Worm (Caenorhabditis elegans): Measurements from ENCODE around the gene F55C12.19.

- TF ChIP-seq nhr-47 (tag; optimal IDR thresholded peaks at IDR 0.05) (no peak), ceh-82 (tag; optimal IDR thresholded peaks at IDR 0.05) (no peak), vab-15 (tag; optimal IDR thresholded peaks at IDR 0.05) (no peak), zag-1 (tag; optimal IDR thresholded peaks at IDR 0.05) (no peak), lin-15B (tag; optimal IDR thresholded peaks at IDR 0.05) (no peak), unc-86 (tag; optimal IDR thresholded peaks at IDR 0.05) (no peak), blmp-1 (tag; optimal IDR thresholded peaks at IDR 0.05) (no peak), ceh-8 (GFP tag; optimal IDR thresholded peaks at IDR 0.05) (no peak), hlh-4 (tag; optimal IDR thresholded peaks at IDR 0.05) (no peak), tbx-2 (tag; optimal IDR thresholded peaks at IDR 0.05) (no peak), hpl-2 (GFP tag; optimal IDR thresholded peaks at IDR 0.05) (no peak)
These were observed 48.0 kb downstream of the F55C12.19 start for ce11 chrII:5913897-5914296.

All from whole organism, L1 larva.